Worm (Caenorhabditis elegans): Measurements from ENCODE around the gene sam-4.

DNA sequence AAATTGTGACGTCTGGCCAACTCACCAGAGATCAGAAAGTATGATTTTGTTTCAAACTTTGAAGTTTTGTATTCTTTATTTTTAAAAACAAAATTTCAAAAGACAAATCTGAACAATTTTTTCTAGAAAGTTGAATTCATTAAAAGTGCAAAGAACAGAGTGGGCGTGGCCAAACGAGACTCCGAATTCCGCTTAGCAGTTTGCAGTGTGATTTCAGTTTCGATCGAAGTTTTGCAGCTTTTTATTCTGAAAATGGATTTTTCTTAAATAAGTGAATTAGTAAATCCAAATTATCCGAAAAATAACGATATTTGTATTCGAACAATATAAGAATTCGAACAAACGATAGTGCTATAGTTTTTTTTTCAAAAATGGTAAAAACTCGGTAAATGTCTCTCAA lies 15.6 kb downstream of the sam-4 start:
- TF ChIP-seq aly-1 (tag; optimal IDR thresholded peaks at IDR 0.05) = no peak
- no peak for TF ChIP-seq ama-1 (optimal IDR thresholded peaks at IDR 0.05)

All from whole organism, early embryonic.